Worm (Caenorhabditis elegans): ENCODE data around the gene C49A9.10.

DNA sequence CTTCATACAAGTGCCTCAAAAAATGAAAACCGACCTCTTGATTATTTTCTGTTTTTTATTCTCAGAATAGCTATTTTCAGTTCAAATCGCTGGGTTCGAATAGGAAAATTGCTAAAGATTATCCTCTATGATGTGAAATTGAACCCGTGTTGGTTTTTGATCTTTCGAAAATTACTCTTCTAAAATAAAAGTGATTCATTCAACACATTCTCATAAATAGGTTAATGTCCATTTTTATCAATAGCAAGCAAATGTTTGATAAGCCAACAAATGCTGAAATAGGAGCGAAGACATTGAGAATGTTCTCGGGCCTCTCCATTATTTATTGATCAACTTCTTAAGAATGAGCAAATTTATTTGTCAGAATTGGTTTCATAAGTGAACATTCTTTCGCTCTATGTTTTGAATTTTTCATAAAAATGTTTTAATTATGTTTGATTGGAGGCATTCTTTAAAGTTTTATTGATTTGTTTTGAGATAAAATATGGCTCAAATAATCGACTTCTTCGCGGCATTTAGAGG lies 26.7 kb upstream of the C49A9.10 start, which contains the start of gene F58F9.3:
- TF ChIP-seq tab-1 (GFP tag; IDR thresholded peaks at IDR 0.05): no peak
- TF ChIP-seq ztf-29 (GFP tag; IDR thresholded peaks at IDR 0.05): no peak
- TF ChIP-seq ztf-23 (GFP tag; IDR thresholded peaks at IDR 0.05): no peak
- no peak for TF ChIP-seq klf-2 (GFP tag; conservative IDR thresholded peaks at IDR 0.05)
- TF ChIP-seq med-1 (GFP tag; optimal IDR thresholded peaks at IDR 0.05; ENCODE audit: insufficient read depth): no peak
- TF ChIP-seq T22C8.4 (GFP tag; IDR thresholded peaks at IDR 0.05): no peak

Data from whole organism, midembryonic.